Fruit fly (Drosophila melanogaster) whole organism, prepupa: ENCODE data around the gene Klp68D.

Experiments
- CG10669 ChIP-seq: fragments of 200-800 bp; sonication (Bioruptor generic); optimal IDR thresholded peaks from 3 replicates; lab custom pipeline; 2018; ENCODE audit warnings: missing biosample characterization, mild to moderate bottlenecking, missing genetic modification characterization, moderate library complexity
- CG11902 ChIP-seq: fragments of 200-800 bp; sonication (Bioruptor generic); optimal IDR thresholded peaks from 3 replicates; lab custom pipeline; 2016; ENCODE audit warnings: missing biosample characterization, missing genetic modification characterization
- CG15336 ChIP-seq: fragments of 200-800 bp; sonication (Bioruptor generic); IDR thresholded peaks from 2 replicates; pipeline ENCODE4 v1.3.6; 2022; ENCODE audit warnings: missing biosample characterization, missing genetic modification characterization
- CG1621 ChIP-seq: fragments of 200-800 bp; sonication (Bioruptor generic); optimal IDR thresholded peaks from 3 replicates; lab custom pipeline; 2018; ENCODE audit warnings: missing biosample characterization, mild to moderate bottlenecking, missing genetic modification characterization
- CG34406 ChIP-seq: fragments of 200-800 bp; sonication (Bioruptor generic); optimal IDR thresholded peaks from 3 replicates; lab custom pipeline; 2016; ENCODE audit warnings: missing biosample characterization, missing genetic modification characterization
- CG3919 ChIP-seq: fragments of 200-800 bp; sonication (Bioruptor generic); optimal IDR thresholded peaks from 3 replicates; lab custom pipeline; 2016; ENCODE audit warnings: missing biosample characterization, missing genetic modification characterization
- CG4318 ChIP-seq: fragments of 200-800 bp; sonication (Bioruptor generic); optimal IDR thresholded peaks from 3 replicates; lab custom pipeline; 2017; ENCODE audit warnings: missing biosample characterization, mild to moderate bottlenecking, missing genetic modification characterization
- CG6854 ChIP-seq: fragments of 200-800 bp; sonication (Bioruptor generic); optimal IDR thresholded peaks from 2 replicates; lab custom pipeline; 2017; ENCODE audit warnings: missing biosample characterization, mild to moderate bottlenecking, missing genetic modification characterization
- CG8119 ChIP-seq: fragments of 200-800 bp; sonication (Bioruptor generic); IDR thresholded peaks from 3 replicates; pipeline ENCODE4 v1.3.6; 2022; ENCODE audit warnings: missing biosample characterization, missing genetic modification characterization
- CG8319 ChIP-seq: fragments of 200-800 bp; sonication (Bioruptor generic); optimal IDR thresholded peaks from 3 replicates; lab custom pipeline; 2016; ENCODE audit warnings: missing biosample characterization, missing genetic modification characterization
- CG9139 ChIP-seq: fragments of 200-800 bp; sonication (Bioruptor generic); optimal IDR thresholded peaks from 3 replicates; lab custom pipeline; 2017; ENCODE audit warnings: missing biosample characterization, mild to moderate bottlenecking, missing genetic modification characterization
- Eip75B ChIP-seq: fragments of 200-800 bp; sonication (Bioruptor generic); optimal IDR thresholded peaks from 3 replicates; lab custom pipeline; 2016; ENCODE audit warnings: missing biosample characterization, missing genetic modification characterization
- Eip78C ChIP-seq: fragments of 200-800 bp; sonication (Bioruptor generic); peaks from one replicate; lab custom pipeline; 2016; ENCODE audit warnings: missing biosample characterization, missing genetic modification characterization
- Ets96B ChIP-seq: fragments of 200-800 bp; optimal IDR thresholded peaks from 2 replicates; lab custom pipeline; 2019; ENCODE audit warnings: missing biosample characterization, mild to moderate bottlenecking, missing genetic modification characterization, moderate library complexity
- Hr38 ChIP-seq: sonication (Bioruptor generic); optimal IDR thresholded peaks from 2 replicates; lab custom pipeline; 2016; ENCODE audit warnings: missing biosample characterization, missing genetic modification characterization
- Hr4 ChIP-seq: fragments of 200-800 bp; sonication (Bioruptor generic); optimal IDR thresholded peaks from 3 replicates; lab custom pipeline; 2016; ENCODE audit warnings: missing biosample characterization, missing genetic modification characterization
- Lpt ChIP-seq: fragments of 200-800 bp; sonication (Bioruptor generic); optimal IDR thresholded peaks from 3 replicates; lab custom pipeline; 2016; ENCODE audit warnings: missing biosample characterization, missing genetic modification characterization
- Met ChIP-seq: fragments of 200-800 bp; sonication (Bioruptor generic); optimal IDR thresholded peaks from 3 replicates; lab custom pipeline; 2016; ENCODE audit warnings: missing biosample characterization, missing genetic modification characterization
- Sox102F ChIP-seq: fragments of 200-800 bp; sonication (Bioruptor generic); optimal IDR thresholded peaks from 2 replicates; lab custom pipeline; 2016; ENCODE audit warnings: missing biosample characterization, mild to moderate bottlenecking, missing genetic modification characterization
- Sox14 ChIP-seq: fragments of 200-800 bp; sonication (Bioruptor generic); optimal IDR thresholded peaks from 3 replicates; lab custom pipeline; 2016; ENCODE audit warnings: missing biosample characterization, missing genetic modification characterization
- Sox15 ChIP-seq: fragments of 200-800 bp; sonication (Bioruptor generic); optimal IDR thresholded peaks from 3 replicates; lab custom pipeline; 2016; ENCODE audit warnings: missing biosample characterization, missing genetic modification characterization
- dac ChIP-seq: fragments of 200-800 bp; sonication (Bioruptor generic); optimal IDR thresholded peaks from 2 replicates; lab custom pipeline; 2017; ENCODE audit warnings: missing biosample characterization, mild to moderate bottlenecking, missing genetic modification characterization
- eg ChIP-seq: fragments of 200-800 bp; sonication (Bioruptor generic); IDR thresholded peaks from 3 replicates; pipeline ENCODE4 v1.3.6; 2022; ENCODE audit warnings: missing biosample characterization, missing genetic modification characterization
- esn ChIP-seq: fragments of 200-800 bp; sonication (Bioruptor generic); optimal IDR thresholded peaks from 2 replicates; lab custom pipeline; 2016; ENCODE audit warnings: missing biosample characterization, mild to moderate bottlenecking, missing genetic modification characterization, moderate library complexity
- fd59A ChIP-seq: fragments of 200-800 bp; sonication (Bioruptor generic); optimal IDR thresholded peaks from 2 replicates; lab custom pipeline; 2017; ENCODE audit warnings: missing biosample characterization, mild to moderate bottlenecking, missing genetic modification characterization, missing genetic modification reagents
- fd85E ChIP-seq: fragments of 200-800 bp; sonication (Bioruptor generic); optimal IDR thresholded peaks from 3 replicates; lab custom pipeline; 2016; ENCODE audit warnings: missing biosample characterization, missing genetic modification characterization
- fkh ChIP-seq: fragments of 200-800 bp; sonication (Bioruptor generic); optimal IDR thresholded peaks from 3 replicates; lab custom pipeline; 2017; ENCODE audit warnings: missing biosample characterization, mild to moderate bottlenecking, missing genetic modification characterization, moderate library complexity
- pdm3 ChIP-seq: fragments of 200-800 bp; sonication (Bioruptor generic); optimal IDR thresholded peaks from 3 replicates; lab custom pipeline; 2016; ENCODE audit warnings: missing biosample characterization, missing genetic modification characterization
- salr ChIP-seq, 2 experiments: fragments of 200-800 bp; sonication (Bioruptor generic); optimal IDR thresholded peaks; 3 replicates each; lab custom pipeline; 2016 to 2018; ENCODE audit warnings: missing biosample characterization in 2 of 2, missing genetic modification characterization in 2 of 2, mild to moderate bottlenecking in 1 of 2
- spab ChIP-seq: fragments of 200-800 bp; sonication (Bioruptor generic); optimal IDR thresholded peaks from 2 replicates; lab custom pipeline; 2017; ENCODE audit warnings: missing biosample characterization, mild to moderate bottlenecking, missing genetic modification characterization, missing genetic modification reagents
- svp ChIP-seq: fragments of 200-800 bp; sonication (Bioruptor generic); peaks from one replicate; lab custom pipeline; 2016; ENCODE audit warnings: missing biosample characterization, missing genetic modification characterization
- topi ChIP-seq: fragments of 200-800 bp; sonication (Bioruptor generic); optimal IDR thresholded peaks from 3 replicates; lab custom pipeline; 2016; ENCODE audit warnings: missing biosample characterization, missing genetic modification characterization
- vri ChIP-seq: fragments of 200-800 bp; sonication (Bioruptor generic); optimal IDR thresholded peaks from 3 replicates; lab custom pipeline; 2016; ENCODE audit warnings: missing biosample characterization, mild to moderate bottlenecking, missing genetic modification characterization

Gene Klp68D

dm6 chr3L:11795440-11795983, at the start of gene Klp68D:
Gene Klp68D, plus strand, starts transcription at chr3L:11795614.
- TF ChIP-seq salr (GFP tag; optimal IDR thresholded peaks at IDR 0.05; lab: Kevin White, UChicago) (no peak), eg (GFP tag; lab: Robert Waterston, UW) (no peak), CG6854 (GFP tag; lab: Kevin White, UChicago) (no peak), Met (GFP tag; lab: Kevin White, UChicago) (no peak), Hr4 (GFP tag; lab: Kevin White, UChicago) (no peak), fkh (GFP tag; lab: Kevin White, UChicago) (no peak), topi (GFP tag; lab: Kevin White, UChicago) (no peak), Eip75B (GFP tag; lab: Kevin White, UChicago) (no peak), Hr38 (GFP tag; lab: Kevin White, UChicago) (no peak), dac (GFP tag; lab: Kevin White, UChicago) (no peak), CG34406 (GFP tag; lab: Kevin White, UChicago) (no peak), spab (GFP tag; lab: Kevin White, UChicago) (no peak), Sox14 (GFP tag; lab: Kevin White, UChicago) (no peak), svp (GFP tag; lab: Kevin White, UChicago) (no peak), Sox15 (no peak), Ets96B (tag; lab: Kevin White, UChicago) (no peak)

DNA sequence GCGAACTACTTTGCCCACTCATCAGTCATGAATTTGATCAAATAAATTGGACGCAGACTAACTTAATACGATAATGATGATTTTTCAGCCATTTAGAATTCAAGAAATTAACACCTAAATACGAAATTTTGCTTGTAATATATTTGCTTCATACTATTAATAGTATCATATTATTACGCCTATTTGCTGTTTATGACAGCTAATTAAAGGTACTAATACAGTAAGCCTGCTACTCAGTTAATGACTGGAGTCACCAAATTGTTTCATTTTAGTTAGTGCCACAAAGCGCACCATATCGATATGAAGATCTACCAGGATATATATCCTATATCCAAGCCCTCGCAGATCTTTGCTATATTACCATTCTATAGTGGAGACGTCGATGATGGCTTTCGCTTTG, 44.4 kb upstream of the Klp68D start, which contains the start of gene Gr68a:
Gene Gr68a, plus strand, starts transcription at position 301 of the 400 bp plus-strand sequence.
- TF ChIP-seq Eip78C (GFP tag; lab: Kevin White, UChicago) (no peak), vri (GFP tag; lab: Kevin White, UChicago) (no peak), CG4318 (GFP tag; lab: Kevin White, UChicago) (no peak), pdm3 (no peak), CG8119 (no peak), CG11902 (GFP tag; lab: Kevin White, UChicago) (no peak), CG3919 (GFP tag; lab: Kevin White, UChicago) (no peak), fd59A (GFP tag; lab: Kevin White, UChicago) (no peak), CG15336 (GFP tag; lab: Robert Waterston, UW) (no peak), Sox14 (GFP tag; lab: Kevin White, UChicago) (no peak)

- TF ChIP-seq Ets96B (tag; lab: Kevin White, UChicago) (no peak), Hr38 (GFP tag; lab: Kevin White, UChicago) (no peak), svp (GFP tag; lab: Kevin White, UChicago) (no peak), esn (no peak), CG9139 (GFP tag; lab: Kevin White, UChicago) (no peak), CG1621 (tag; lab: Kevin White, UChicago) (no peak), dac (GFP tag; lab: Kevin White, UChicago) (no peak), topi (GFP tag; lab: Kevin White, UChicago) (no peak), Met (GFP tag; lab: Kevin White, UChicago) (no peak), CG8319 (GFP tag; lab: Kevin White, UChicago) (no peak), Eip78C (GFP tag; lab: Kevin White, UChicago) (no peak), Sox102F (no peak), CG10669 (GFP tag; lab: Kevin White, UChicago) (no peak), salr (GFP tag; optimal IDR thresholded peaks at IDR 0.05; lab: Kevin White, UChicago) (no peak), vri (GFP tag; lab: Kevin White, UChicago) (no peak), fd85E (GFP tag; lab: Kevin White, UChicago) (no peak), CG3919 (GFP tag; lab: Kevin White, UChicago) (no peak)
- TF ChIP-seq, all 60 proteins: peak for 0
Observed at dm6 chr3L:11764930-11765329, 30.5 kb upstream of the Klp68D start.

DNA sequence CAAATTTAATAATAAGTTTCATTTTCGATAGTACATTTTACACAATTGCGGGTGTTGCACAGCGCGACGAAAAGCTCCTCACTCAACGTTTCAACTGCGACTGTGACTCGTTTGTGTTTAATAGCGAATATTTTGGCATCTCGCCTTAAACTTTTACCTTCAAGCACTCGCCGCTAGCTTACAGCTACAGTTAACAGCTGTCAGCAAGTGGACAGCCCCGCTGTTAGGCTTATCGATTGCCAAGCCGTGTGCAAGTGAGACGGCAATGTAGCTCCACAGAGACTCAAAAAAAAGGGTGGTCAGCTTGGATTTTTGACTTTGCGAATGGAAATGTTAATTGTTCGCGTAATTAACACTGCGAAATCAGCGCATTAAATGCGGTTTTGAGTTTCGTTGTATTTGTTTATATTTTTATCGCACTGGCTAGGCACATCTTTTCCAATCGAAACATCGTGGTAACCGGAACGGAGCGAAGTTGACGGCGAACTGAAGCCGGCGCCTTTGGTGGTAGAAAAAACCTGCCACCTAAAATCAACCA, 29.6 kb upstream of the Klp68D start, which contains the start of gene loaf:
Gene loaf, minus strand, starts transcription at position 488 of the 538 bp plus-strand sequence.
- TF ChIP-seq Lpt (GFP tag; lab: Kevin White, UChicago) (no peak), Eip78C (GFP tag; lab: Kevin White, UChicago) (peak; percentile 27)
